Fruit fly (Drosophila melanogaster) whole organism, embryonic: ENCODE results near the gene Prosbeta2R2.

Source experiments
- Atf-2 ChIP-seq: fragments of 200-800 bp; sonication (Bioruptor generic); optimal IDR thresholded peaks from 2 replicates; lab custom pipeline; 2016; ENCODE audit warnings: missing biosample characterization, missing genetic modification characterization
- Blimp-1 ChIP-seq: fragments of 200-800 bp; sonication (Bioruptor generic); optimal IDR thresholded peaks from 3 replicates; lab custom pipeline; 2018; ENCODE audit warnings: missing biosample characterization, missing genetic modification characterization, mild to moderate bottlenecking, moderate library complexity, missing genetic modification reagents
- CG3838 ChIP-seq: fragments of 200-800 bp; sonication (Bioruptor generic); optimal IDR thresholded peaks from 3 replicates; lab custom pipeline; 2016; ENCODE audit warnings: missing biosample characterization, missing genetic modification characterization
- CG7271 ChIP-seq: fragments of 200-800 bp; sonication (Bioruptor generic); optimal IDR thresholded peaks from 2 replicates; lab custom pipeline; 2018; ENCODE audit warnings: missing biosample characterization, mild to moderate bottlenecking, missing genetic modification characterization, moderate library complexity
- Chrac-16 ChIP-seq: fragments of 200-800 bp; sonication (Bioruptor generic); optimal IDR thresholded peaks from 3 replicates; lab custom pipeline; 2016; ENCODE audit warnings: missing biosample characterization, missing genetic modification characterization
- HLH54F ChIP-seq: fragments of 200-800 bp; sonication (Bioruptor generic); optimal IDR thresholded peaks from 3 replicates; lab custom pipeline; 2016; ENCODE audit warnings: missing biosample characterization, missing genetic modification characterization
- Max ChIP-seq: fragments of 200-800 bp; sonication (Bioruptor generic); optimal IDR thresholded peaks from 2 replicates; lab custom pipeline; 2016; ENCODE audit warnings: missing biosample characterization, mild to moderate bottlenecking, missing genetic modification characterization
- Ravus ChIP-seq: fragments of 200-800 bp; sonication (Bioruptor generic); IDR thresholded peaks from 2 replicates; pipeline ENCODE4 v1.3.6; 2022; ENCODE audit warnings: missing biosample characterization, missing genetic modification characterization
- chif ChIP-seq, 2 experiments: fragments of 200-800 bp; sonication (Bioruptor generic); optimal IDR thresholded peaks; 3 replicates each; lab custom pipeline; 2016; ENCODE audit warnings: missing biosample characterization in 2 of 2, missing genetic modification characterization in 2 of 2
- sd ChIP-seq: fragments of 200-800 bp; sonication (Bioruptor generic); optimal IDR thresholded peaks from 3 replicates; lab custom pipeline; 2018; ENCODE audit warnings: missing biosample characterization, mild to moderate bottlenecking, missing genetic modification characterization, moderate library complexity
- wor ChIP-seq: fragments of 200-800 bp; sonication (Bioruptor generic); IDR thresholded peaks from 2 replicates; pipeline ENCODE4 v1.3.6; 2022; ENCODE audit warnings: missing biosample characterization, missing genetic modification characterization
- zen ChIP-seq: fragments of 200-800 bp; sonication (Bioruptor generic); optimal IDR thresholded peaks from 3 replicates; lab custom pipeline; 2018; ENCODE audit warnings: missing biosample characterization, mild to moderate bottlenecking, missing genetic modification characterization, moderate library complexity

dm6 chr3R:5261262-5261661, 41.9 kb upstream of the Prosbeta2R2 start:
- TF ChIP-seq CG7271 (tag; lab: Kevin White, UChicago) (no peak), Atf-2 (GFP tag; lab: Kevin White, UChicago) (no peak), Chrac-16 (GFP tag; lab: Kevin White, UChicago) (no peak), Ravus (GFP tag; lab: Robert Waterston, UW) (no peak), Blimp-1 (GFP tag; lab: Kevin White, UChicago) (no peak), zen (tag; lab: Kevin White, UChicago) (no peak), chif (GFP tag; optimal IDR thresholded peaks at IDR 0.05; lab: Kevin White, UChicago) (no peak), wor (GFP tag; lab: Robert Waterston, UW) (no peak), HLH54F (GFP tag; lab: Kevin White, UChicago) (no peak), CG3838 (no peak), sd (no peak), Max (GFP tag; lab: Kevin White, UChicago) (no peak)
